Worm (Caenorhabditis elegans): ENCODE measurements around the gene ZK856.19.

Gene ZK856.19

ce11 chrV:10174632-10175075, 30.1 kb downstream of the ZK856.19 start (continued):
- no peak for TF ChIP-seq zip-4 (GFP tag; optimal IDR thresholded peaks at IDR 0.05)
- no peak for TF ChIP-seq F16B12.6 (tag; optimal IDR thresholded peaks at IDR 0.05)
- peak; percentile 46 for TF ChIP-seq nhr-19 (GFP tag; conservative IDR thresholded peaks at IDR 0.05)
- peak; percentile 44 to 53 for TF ChIP-seq efl-1 (optimal IDR thresholded peaks at IDR 0.05)
- TF ChIP-seq efl-1 (GFP tag; optimal IDR thresholded peaks at IDR 0.05 in 1 of 2) = peak in 1 of 2 experiments; percentile 19
- peak in 1 of 2 experiments; percentile 25 for TF ChIP-seq ztf-11 (tag; optimal IDR thresholded peaks at IDR 0.05)
- TF ChIP-seq sup-37 (GFP tag; optimal IDR thresholded peaks at IDR 0.05) = no peak
- peak; percentile 46; the same call in 1 of the 2 replicates for TF ChIP-seq ceh-88 (GFP tag; IDR thresholded peaks at IDR 0.05)
- no peak for TF ChIP-seq C16A3.4 (tag; optimal IDR thresholded peaks at IDR 0.05)
- TF ChIP-seq xbp-1 (tag; optimal IDR thresholded peaks at IDR 0.05) = peak; percentile 66
- TF ChIP-seq nhr-20 (tag; optimal IDR thresholded peaks at IDR 0.05) = peak; percentile 20
- peak; percentile 43 for TF ChIP-seq sox-4 (tag; optimal IDR thresholded peaks at IDR 0.05)
- TF ChIP-seq nhr-47 (tag; optimal IDR thresholded peaks at IDR 0.05) = peak; percentile 87
- TF ChIP-seq ceh-63 (GFP tag; optimal IDR thresholded peaks at IDR 0.05) = no peak
- no peak for TF ChIP-seq hlh-4 (tag; optimal IDR thresholded peaks at IDR 0.05)
- TF ChIP-seq ceh-82 (tag; optimal IDR thresholded peaks at IDR 0.05) = peak; percentile 44 to 81 (median 54)
- peak; percentile 71 for TF ChIP-seq lin-13 (GFP tag; optimal IDR thresholded peaks at IDR 0.05)
- TF ChIP-seq aha-1 (tag; optimal IDR thresholded peaks at IDR 0.05) = no peak
- peak; percentile 78 for TF ChIP-seq isw-1 (GFP tag; IDR thresholded peaks at IDR 0.05)
- no peak for TF ChIP-seq rnt-1 (tag; optimal IDR thresholded peaks at IDR 0.05)
- TF ChIP-seq nhr-11 (tag; optimal IDR thresholded peaks at IDR 0.05) = no peak

ce11 chrV:10173653-10174052, 31.1 kb downstream of the ZK856.19 start, which contains the start of gene egl-3:
egl-3 (minus strand) TSS chrV:10173753.
- no peak for TF ChIP-seq swsn-7 (tag; optimal IDR thresholded peaks at IDR 0.05)
- no peak for TF ChIP-seq ets-5 (GFP tag; IDR thresholded peaks at IDR 0.05)
- TF ChIP-seq lin-13 (GFP tag; optimal IDR thresholded peaks at IDR 0.05) = no peak
- TF ChIP-seq hlh-4 (tag; optimal IDR thresholded peaks at IDR 0.05) = no peak
- TF ChIP-seq nhr-12 (tag; optimal IDR thresholded peaks at IDR 0.05) = no peak
- no peak for TF ChIP-seq lin-35 (GFP tag; optimal IDR thresholded peaks at IDR 0.05)
- TF ChIP-seq nhr-47 (tag; optimal IDR thresholded peaks at IDR 0.05) = no peak
- TF ChIP-seq fkh-4 (tag; optimal IDR thresholded peaks at IDR 0.05; ENCODE audit: borderline replicate concordance) = no peak
- no peak for TF ChIP-seq isw-1 (GFP tag; IDR thresholded peaks at IDR 0.05)
- TF ChIP-seq nhr-84 (tag; optimal IDR thresholded peaks at IDR 0.05) = no peak
- no peak for TF ChIP-seq nhr-19 (GFP tag; conservative IDR thresholded peaks at IDR 0.05)
- no peak for TF ChIP-seq fos-1 (tag; optimal IDR thresholded peaks at IDR 0.05)
- TF ChIP-seq aly-2 (tag; optimal IDR thresholded peaks at IDR 0.05) = no peak
- TF ChIP-seq unc-130 (tag; optimal IDR thresholded peaks at IDR 0.05) = no peak

- TF ChIP-seq alr-1 (tag; optimal IDR thresholded peaks at IDR 0.05; ENCODE audit: borderline replicate concordance) = no peak
- no peak for TF ChIP-seq nhr-237 (tag; optimal IDR thresholded peaks at IDR 0.05)
- TF ChIP-seq ztf-11 (tag; optimal IDR thresholded peaks at IDR 0.05) = no peak
- no peak for TF ChIP-seq sox-4 (tag; optimal IDR thresholded peaks at IDR 0.05)
- no peak for TF ChIP-seq aha-1 (tag; optimal IDR thresholded peaks at IDR 0.05)
- no peak for TF ChIP-seq hlh-17 (GFP tag; optimal IDR thresholded peaks at IDR 0.05; ENCODE audit: borderline replicate concordance)
- TF ChIP-seq nhr-12 (tag; optimal IDR thresholded peaks at IDR 0.05) = no peak
- no peak for TF ChIP-seq pax-3 (tag; optimal IDR thresholded peaks at IDR 0.05)
- TF ChIP-seq C34B4.2 (tag; optimal IDR thresholded peaks at IDR 0.05) = no peak
- no peak for TF ChIP-seq jun-1 (tag; optimal IDR thresholded peaks at IDR 0.05)
- no peak for TF ChIP-seq fkh-4 (tag; optimal IDR thresholded peaks at IDR 0.05; ENCODE audit: borderline replicate concordance)
- TF ChIP-seq nhr-71 (tag; optimal IDR thresholded peaks at IDR 0.05) = peak; percentile 13
- no peak for TF ChIP-seq hpl-2 (GFP tag; optimal IDR thresholded peaks at IDR 0.05)
- TF ChIP-seq tlp-1 (tag; optimal IDR thresholded peaks at IDR 0.05) = no peak
- TF ChIP-seq snpc-4 (tag; optimal IDR thresholded peaks at IDR 0.05) = no peak
- no peak for TF ChIP-seq pag-3 (tag; optimal IDR thresholded peaks at IDR 0.05; ENCODE audit: borderline replicate concordance, insufficient read depth)
- TF ChIP-seq ama-1 (optimal IDR thresholded peaks at IDR 0.05) = no peak
- no peak for TF ChIP-seq lin-14 (GFP tag; optimal IDR thresholded peaks at IDR 0.05)
- no peak for TF ChIP-seq lir-3 (tag; optimal IDR thresholded peaks at IDR 0.05; ENCODE audit: poor library complexity)
- TF ChIP-seq egl-13 (tag; optimal IDR thresholded peaks at IDR 0.05) = no peak
- no peak for TF ChIP-seq elt-3 (tag; optimal IDR thresholded peaks at IDR 0.05)
- peak in 1 of 2 experiments; percentile 16 for TF ChIP-seq lsy-2 (tag; optimal IDR thresholded peaks at IDR 0.05)
- TF ChIP-seq nhr-77 (tag; optimal IDR thresholded peaks at IDR 0.05) = no peak
- peak; percentile 34 for TF ChIP-seq aly-2 (tag; optimal IDR thresholded peaks at IDR 0.05)
- no peak for TF ChIP-seq sptf-1 (tag; optimal IDR thresholded peaks at IDR 0.05)
- peak; percentile 41 for TF ChIP-seq nhr-47 (tag; optimal IDR thresholded peaks at IDR 0.05)
- TF ChIP-seq C16A3.4 (tag; optimal IDR thresholded peaks at IDR 0.05) = no peak
- TF ChIP-seq rnt-1 (tag; optimal IDR thresholded peaks at IDR 0.05) = no peak
These were observed 35.8 kb downstream of the ZK856.19 start for ce11 chrV:10168870-10169269.

All from whole organism, L1 larva.